Worm (Caenorhabditis elegans) whole organism, L4 larva: ENCODE results near the gene nhr-99.

Experiments
- aly-2 ChIP-seq: sonication (generic microtip); optimal IDR thresholded peaks from 2 replicates; lab custom pipeline; 2018; ENCODE audit warnings: missing biosample characterization, missing genetic modification characterization
- arid-1 ChIP-seq: fragments of 200-800 bp; sonication (Bioruptor generic); conservative IDR thresholded peaks from 2 replicates; pipeline ENCODE4 v1.3.6; 2022; ENCODE audit warnings: missing genetic modification reagents, missing genetic modification characterization, missing compliant biosample characterization
- egl-27 ChIP-seq: sonication (generic microtip); optimal IDR thresholded peaks from 3 replicates; lab custom pipeline; 2017; ENCODE audit warnings: missing biosample characterization, missing genetic modification reagents, missing genetic modification characterization
- nhr-28 ChIP-seq: fragments of 150-350 bp; optimal IDR thresholded peaks from 2 replicates; lab custom pipeline; 2014; ENCODE audit warnings: missing biosample characterization, missing genetic modification characterization
- pha-4 ChIP-seq, 2 experiments: fragments of 150-350 bp in 1 of 2; fragments of 200-800 bp in 1 of 2; sonication (Bioruptor generic) in 1 of 2; IDR thresholded peaks in 1 of 2; optimal IDR thresholded peaks in 1 of 2; 2 replicates each; pipeline versions ENCODE4 v1.3.6 to Lab custom; 2014 to 2022; ENCODE audit warnings: missing genetic modification characterization in 2 of 2, missing genetic modification reagents in 2 of 2, missing biosample characterization in 1 of 2, missing compliant biosample characterization in 1 of 2
- skn-1 ChIP-seq: fragments of 150-350 bp; optimal IDR thresholded peaks from 2 replicates; lab custom pipeline; 2014; ENCODE audit warnings: missing biosample characterization, missing genetic modification characterization

ce11 chrV:491432-491831 lies 16.9 kb downstream of the nhr-99 start, which contains the start of gene str-196:
- TF ChIP-seq nhr-28 (tag; lab: Kevin White, UChicago) = no peak
- TF ChIP-seq pha-4 (GFP tag; IDR thresholded peaks at IDR 0.05; lab: Robert Waterston, UW) = no peak
- TF ChIP-seq pha-4 (tag; optimal IDR thresholded peaks at IDR 0.05; lab: Kevin White, UChicago) = no peak
- no peak for TF ChIP-seq skn-1 (tag; lab: Kevin White, UChicago)
- TF ChIP-seq arid-1 (GFP tag; lab: Robert Waterston, UW) = no peak
- no peak for TF ChIP-seq aly-2
- no peak for TF ChIP-seq egl-27
